Fruit fly (Drosophila melanogaster): ENCODE data around the gene Rsf1.

Gene Rsf1

DNA sequence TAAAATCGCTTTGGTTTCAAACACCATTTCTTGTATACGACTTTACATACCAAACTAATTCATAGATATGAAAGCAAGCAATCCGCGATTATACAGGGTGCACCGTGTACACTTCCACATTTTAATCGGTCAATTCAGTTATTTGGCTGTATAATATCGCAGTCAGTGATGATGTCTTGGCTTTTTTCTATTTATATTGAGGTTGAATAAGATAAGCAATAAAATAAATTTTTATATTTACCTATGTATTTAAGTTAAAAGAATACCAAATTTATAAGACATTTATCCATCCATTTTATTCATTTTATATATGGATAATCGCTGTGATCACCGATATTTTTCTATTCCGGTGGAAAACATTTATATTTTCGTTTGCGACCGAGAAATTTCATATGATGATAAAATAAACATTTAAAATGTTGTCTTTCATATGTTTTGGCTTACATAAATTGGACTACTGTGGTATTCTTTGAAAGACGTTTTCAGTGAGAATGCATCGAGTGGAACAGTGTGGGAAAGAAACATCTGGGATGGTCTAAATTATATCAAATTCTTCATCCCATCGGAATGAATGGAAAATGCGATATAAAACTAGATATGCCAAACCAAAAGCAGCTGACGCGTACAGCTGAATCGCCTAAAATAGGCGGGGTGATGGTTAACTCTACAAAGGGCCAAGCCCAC is 36.5 kb downstream of the Rsf1 start, which contains the start of gene CG5708 (continued):
- peak; percentile 33 for TF ChIP-seq NfI (GFP tag; optimal IDR thresholded peaks at IDR 0.05)
- TF ChIP-seq CG13424 (tag; optimal IDR thresholded peaks at IDR 0.05): peak; percentile 34
- TF ChIP-seq BEAF-32 (GFP tag; optimal IDR thresholded peaks at IDR 0.05): peak; percentile 73
- no peak for TF ChIP-seq corto (GFP tag; optimal IDR thresholded peaks at IDR 0.05)

DNA sequence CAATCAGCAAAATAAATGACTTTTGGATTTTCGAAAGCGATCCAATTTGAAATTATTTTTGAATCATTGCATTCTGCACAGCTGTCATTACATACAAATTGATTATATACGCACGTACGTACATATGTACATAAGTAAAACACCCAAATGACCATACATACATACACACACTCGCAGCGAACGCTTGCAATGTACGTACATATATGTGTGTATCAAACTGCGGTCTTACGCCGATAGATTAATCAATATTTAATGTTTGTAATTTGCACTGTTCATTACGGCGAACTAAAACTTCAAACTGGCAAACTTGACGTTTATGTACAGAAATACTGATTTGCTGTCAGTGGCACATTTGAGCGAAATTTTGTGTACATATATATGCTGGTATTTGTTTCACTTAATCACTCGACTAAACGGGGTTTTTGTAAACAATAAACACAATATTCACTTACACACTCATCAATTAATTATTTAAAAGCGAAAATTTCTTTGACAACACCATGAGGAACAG is 37.1 kb downstream of the Rsf1 start:
- peak; percentile 14 for TF ChIP-seq sens (GFP tag)
- TF ChIP-seq CG34376 (GFP tag; optimal IDR thresholded peaks at IDR 0.05): peak; percentile 10
- peak; percentile 67 for TF ChIP-seq MESR4 (GFP tag; optimal IDR thresholded peaks at IDR 0.05)
- peak; percentile 16 for TF ChIP-seq lbe (GFP tag; optimal IDR thresholded peaks at IDR 0.05)
- TF ChIP-seq Mes4 (GFP tag; optimal IDR thresholded peaks at IDR 0.05): no peak
- no peak for TF ChIP-seq CG2199 (GFP tag; IDR thresholded peaks at IDR 0.05)
- peak; percentile 72 for TF ChIP-seq cg (GFP tag; optimal IDR thresholded peaks at IDR 0.05)
- peak; percentile 42 for TF ChIP-seq nerfin-1 (tag; optimal IDR thresholded peaks at IDR 0.05)
- TF ChIP-seq CG32767 (GFP tag; IDR thresholded peaks at IDR 0.05): 0 out of 2 replicates have a peak, but pooled peaks have one; percentile 25
- TF ChIP-seq eve (GFP tag; optimal IDR thresholded peaks at IDR 0.05): peak in 1 of 2 experiments; percentile 81
- TF ChIP-seq scrt (GFP tag; optimal IDR thresholded peaks at IDR 0.05): no peak

DNA sequence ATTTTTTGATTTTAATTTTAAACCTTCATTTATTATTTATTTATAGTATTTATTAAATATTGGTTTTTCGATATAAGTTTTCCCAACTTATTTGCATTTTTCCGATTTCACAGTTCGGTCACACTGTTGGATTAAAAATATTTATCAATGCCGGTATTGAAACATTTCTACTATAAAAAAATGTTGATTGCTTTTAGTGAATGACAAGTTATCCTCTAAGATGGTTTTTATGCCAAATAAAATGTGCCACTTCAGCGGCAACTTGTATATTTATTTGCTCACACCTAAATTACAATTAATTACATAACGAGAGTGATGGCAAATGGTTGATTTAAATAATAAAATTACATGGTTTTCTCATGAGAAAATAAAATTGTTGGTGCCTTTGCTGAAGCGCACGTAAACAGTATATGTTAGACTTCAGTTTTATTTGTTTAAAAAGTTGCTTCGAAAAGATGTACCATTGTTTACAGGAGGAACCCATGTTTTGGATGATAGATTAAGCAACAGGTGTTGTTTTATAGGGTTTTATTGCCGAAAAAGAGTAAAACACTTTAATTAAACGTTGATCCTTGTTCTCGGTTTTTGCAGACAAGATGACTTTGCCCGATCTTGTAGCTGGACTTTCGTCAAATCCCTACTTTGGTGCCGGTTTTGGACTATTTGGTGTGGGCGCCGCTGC is 40.7 kb downstream of the Rsf1 start, which contains the start of gene Bcs1:
Gene Bcs1, plus strand, starts transcription at position 108 of the 682 bp plus-strand sequence.
- TF ChIP-seq eve (GFP tag; optimal IDR thresholded peaks at IDR 0.05) (peak in 1 of 2 experiments; percentile 69), Dp (GFP tag; optimal IDR thresholded peaks at IDR 0.05) (peak; percentile 26), Blimp-1 (GFP tag; optimal IDR thresholded peaks at IDR 0.05) (no peak), CG2712 (tag; optimal IDR thresholded peaks at IDR 0.05) (peak; percentile 19), CG4617 (GFP tag; optimal IDR thresholded peaks at IDR 0.05; ENCODE audit: borderline replicate concordance) (peak; percentile 8), CG11093 (GFP tag; IDR thresholded peaks at IDR 0.05) (no peak), Hsf (GFP tag; optimal IDR thresholded peaks at IDR 0.05) (no peak), CG15011 (GFP tag; optimal IDR thresholded peaks at IDR 0.05) (no peak), insv (GFP tag; optimal IDR thresholded peaks at IDR 0.05) (no peak), lbe (GFP tag; optimal IDR thresholded peaks at IDR 0.05) (peak; percentile 62), trem (tag; optimal IDR thresholded peaks at IDR 0.05) (peak; percentile 48), BtbVII (GFP tag; optimal IDR thresholded peaks at IDR 0.05) (no peak), Sox102F (GFP tag; optimal IDR thresholded peaks at IDR 0.05) (no peak), CG1024 (GFP tag; IDR thresholded peaks at IDR 0.05) (no peak), sna (GFP tag; IDR thresholded peaks at IDR 0.05; ENCODE audit: partially characterized antibody) (no peak), MBD-R2 (GFP tag; IDR thresholded peaks at IDR 0.05) (no peak), CG9797 (GFP tag; optimal IDR thresholded peaks at IDR 0.05) (peak; percentile 45), YL-1 (GFP tag; optimal IDR thresholded peaks at IDR 0.05) (peak; percentile 26), CG2199 (GFP tag; IDR thresholded peaks at IDR 0.05) (no peak), CG7556 (GFP tag; optimal IDR thresholded peaks at IDR 0.05) (no peak), CG6683 (GFP tag; optimal IDR thresholded peaks at IDR 0.05) (no peak), HLH4C (GFP tag; IDR thresholded peaks at IDR 0.05; ENCODE audit: partially characterized antibody) (no peak), CG15601 (tag; optimal IDR thresholded peaks at IDR 0.05) (peak; percentile 15), stwl (tag; optimal IDR thresholded peaks at IDR 0.05) (peak; percentile 24), CG8478 (optimal IDR thresholded peaks at IDR 0.05) (no peak), CG17361 (GFP tag; IDR thresholded peaks at IDR 0.05) (no peak), amos (GFP tag; IDR thresholded peaks at IDR 0.05; ENCODE audit: partially characterized antibody) (no peak), gem (tag; optimal IDR thresholded peaks at IDR 0.05) (no peak), CG18764 (GFP tag; optimal IDR thresholded peaks at IDR 0.05) (no peak), nom (GFP tag; optimal IDR thresholded peaks at IDR 0.05) (no peak), pzg (GFP tag; optimal IDR thresholded peaks at IDR 0.05) (peak; percentile 25), chinmo (GFP tag; IDR thresholded peaks at IDR 0.05; ENCODE audit: partially characterized antibody) (no peak)

Measured in whole organism, embryonic.